Fruit fly (Drosophila melanogaster): ENCODE measurements around the gene dan.

dan gene

dm6 chr3R:25174244-25174643 lies 9.9 kb upstream of the dan start (continued):
- TF ChIP-seq Doc3 (GFP tag; IDR thresholded peaks at IDR 0.05; ENCODE audit: partially characterized antibody) (no peak), CG12769 (tag; optimal IDR thresholded peaks at IDR 0.05) (no peak), grau (tag; optimal IDR thresholded peaks at IDR 0.05) (peak; percentile 36), H2.0 (GFP tag; IDR thresholded peaks at IDR 0.05) (no peak), CG31441 (GFP tag; IDR thresholded peaks at IDR 0.05) (peak; percentile 49), trem (tag; optimal IDR thresholded peaks at IDR 0.05) (peak; percentile 33), nerfin-1 (tag; optimal IDR thresholded peaks at IDR 0.05) (no peak), CG14710 (tag; optimal IDR thresholded peaks at IDR 0.05) (peak; percentile 55), CG14050 (GFP tag; IDR thresholded peaks at IDR 0.05) (no peak), CG15696 (tag; optimal IDR thresholded peaks at IDR 0.05) (peak; percentile 66), row (GFP tag; IDR thresholded peaks at IDR 0.05) (peak; percentile 53), scrt (GFP tag; optimal IDR thresholded peaks at IDR 0.05) (no peak), gt (GFP tag; IDR thresholded peaks at IDR 0.05) (no peak), Abd-B (GFP tag; optimal IDR thresholded peaks at IDR 0.05) (peak; percentile 7), otp (GFP tag; IDR thresholded peaks at IDR 0.05) (no peak), CG10431 (GFP tag; optimal IDR thresholded peaks at IDR 0.05) (no peak), CG10147 (GFP tag; optimal IDR thresholded peaks at IDR 0.05) (no peak), Six4 (GFP tag; optimal IDR thresholded peaks at IDR 0.05) (peak; percentile 53), CG17359 (tag; optimal IDR thresholded peaks at IDR 0.05) (peak; percentile 8), ab (GFP tag; optimal IDR thresholded peaks at IDR 0.05) (no peak), danr (GFP tag; IDR thresholded peaks at IDR 0.05) (peak; percentile 8; the same call in 1 of the 2 replicates), NFAT (GFP tag; IDR thresholded peaks at IDR 0.05) (no peak), pnt (GFP tag; optimal IDR thresholded peaks at IDR 0.05) (peak; percentile 9), exex (tag; optimal IDR thresholded peaks at IDR 0.05) (no peak), CG3726 (GFP tag; IDR thresholded peaks at IDR 0.05) (no peak), Trl (optimal IDR thresholded peaks at IDR 0.05) (no peak), Trl (GFP tag; optimal IDR thresholded peaks at IDR 0.05) (peak; percentile 4), ems (GFP tag; optimal IDR thresholded peaks at IDR 0.05) (no peak), Chrac-16 (GFP tag; optimal IDR thresholded peaks at IDR 0.05) (no peak), CG12391 (tag; optimal IDR thresholded peaks at IDR 0.05) (peak; percentile 15), bigmax (GFP tag; optimal IDR thresholded peaks at IDR 0.05) (no peak), nom (GFP tag; optimal IDR thresholded peaks at IDR 0.05) (peak; percentile 9), CG18262 (tag; optimal IDR thresholded peaks at IDR 0.05) (peak; percentile 70), kni (GFP tag; optimal IDR thresholded peaks at IDR 0.05) (no peak), ken (GFP tag; IDR thresholded peaks at IDR 0.05) (no peak), CG11723 (GFP tag; optimal IDR thresholded peaks at IDR 0.05) (no peak), CG11085 (GFP tag; IDR thresholded peaks at IDR 0.05) (no peak), gfzf (GFP tag; optimal IDR thresholded peaks at IDR 0.05) (no peak), Lim3 (GFP tag; IDR thresholded peaks at IDR 0.05) (no peak), BtbVII (GFP tag; optimal IDR thresholded peaks at IDR 0.05) (no peak), TFAM (GFP tag; optimal IDR thresholded peaks at IDR 0.05) (no peak), Xbp1 (GFP tag; optimal IDR thresholded peaks at IDR 0.05) (peak; percentile 8), vvl (GFP tag; IDR thresholded peaks at IDR 0.05) (0 out of 2 replicates have a peak, but pooled peaks have one; percentile 24), prd (optimal IDR thresholded peaks at IDR 0.05) (no peak), prd (GFP tag; IDR thresholded peaks at IDR 0.05) (peak; percentile 57), psq (GFP tag; optimal IDR thresholded peaks at IDR 0.05) (no peak), fd96Cb (tag; optimal IDR thresholded peaks at IDR 0.05) (peak; percentile 59), CG1603 (tag; optimal IDR thresholded peaks at IDR 0.05) (peak; percentile 58), Med (GFP tag) (peak; percentile 25), lmd (GFP tag; IDR thresholded peaks at IDR 0.05) (no peak), CG2712 (tag; optimal IDR thresholded peaks at IDR 0.05) (peak; percentile 58), CG17361 (GFP tag; IDR thresholded peaks at IDR 0.05) (peak; percentile 61)

All from whole organism, embryonic.